Fruit fly (Drosophila melanogaster): ENCODE results near the gene EMC2A.
A peak's percentile ranks its signal among the peaks of the same experiment; 100 is the strongest.

EMC2A gene

DNA sequence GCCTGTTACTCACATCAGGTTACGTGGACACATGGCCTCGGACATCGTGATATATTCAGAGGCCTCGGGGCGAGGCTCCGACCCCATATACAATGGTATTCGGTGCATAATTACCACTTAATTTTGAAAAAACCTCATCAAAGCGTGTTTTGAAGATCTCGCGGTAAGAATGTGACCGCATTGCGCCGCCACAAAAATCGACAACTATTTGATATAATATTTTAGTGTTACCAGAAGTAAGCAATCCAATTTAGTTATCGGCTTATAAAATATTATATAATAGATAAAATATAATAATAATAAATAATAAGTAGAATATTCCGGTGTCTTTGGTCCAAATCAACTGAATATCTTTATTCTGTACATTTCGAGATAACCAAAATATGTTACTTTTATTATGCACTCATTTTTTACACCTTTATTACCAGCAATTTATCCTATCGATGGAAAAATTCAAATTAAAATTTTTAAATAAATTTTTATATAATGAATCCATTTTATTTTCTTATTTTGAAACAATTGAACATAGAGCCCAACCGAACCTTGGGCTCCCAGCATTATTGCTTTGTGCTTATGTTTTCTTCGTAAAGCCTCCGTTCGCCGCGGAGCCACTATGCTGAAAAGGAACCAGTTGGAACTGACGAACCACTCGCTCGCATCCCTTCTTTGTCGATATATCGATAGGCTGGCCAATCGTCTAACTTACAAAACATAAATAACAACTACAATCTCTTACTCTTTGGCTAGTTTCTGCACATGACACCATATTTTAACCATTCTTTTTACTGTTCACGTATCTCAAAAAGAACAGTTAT is 44.3 kb upstream of the EMC2A start, which contains the start of the genes CG18213 and Trm7-32 (continued):
- TF ChIP-seq ems (GFP tag; optimal IDR thresholded peaks at IDR 0.05) (peak; percentile 12), CG10431 (GFP tag; optimal IDR thresholded peaks at IDR 0.05) (no peak), Bteb2 (GFP tag; optimal IDR thresholded peaks at IDR 0.05) (no peak), CG12219 (GFP tag; optimal IDR thresholded peaks at IDR 0.05) (no peak), CG10274 (GFP tag; optimal IDR thresholded peaks at IDR 0.05) (no peak), CG6689 (GFP tag; IDR thresholded peaks at IDR 0.05) (no peak), CG1647 (GFP tag; optimal IDR thresholded peaks at IDR 0.05) (no peak), CG9609 (GFP tag; optimal IDR thresholded peaks at IDR 0.05) (no peak), CG10462 (GFP tag; optimal IDR thresholded peaks at IDR 0.05) (no peak), C15 (GFP tag; IDR thresholded peaks at IDR 0.05) (no peak), CG14441 (GFP tag; IDR thresholded peaks at IDR 0.05) (no peak), CG3407 (GFP tag; optimal IDR thresholded peaks at IDR 0.05) (no peak), Dp (GFP tag; optimal IDR thresholded peaks at IDR 0.05) (peak; percentile 71), zf30C (GFP tag; optimal IDR thresholded peaks at IDR 0.05) (no peak), CG12155 (GFP tag; optimal IDR thresholded peaks at IDR 0.05) (peak; percentile 23), nau (GFP tag; optimal IDR thresholded peaks at IDR 0.05) (no peak), ash1 (GFP tag; optimal IDR thresholded peaks at IDR 0.05) (no peak), CG10959 (GFP tag; IDR thresholded peaks at IDR 0.05) (no peak), luna (GFP tag; optimal IDR thresholded peaks at IDR 0.05) (peak; percentile 3), Poxn (GFP tag; IDR thresholded peaks at IDR 0.05) (no peak), gce (GFP tag; IDR thresholded peaks at IDR 0.05) (no peak), gsb (GFP tag; IDR thresholded peaks at IDR 0.05) (no peak)

dm6 chr3R:17035945-17036344 is 40.1 kb upstream of the EMC2A start, which contains the start of gene CG4009:
Gene CG4009 (minus strand): TSS chr3R:17036045.
- TF ChIP-seq CG1603 (tag; optimal IDR thresholded peaks at IDR 0.05) (no peak), Drgx (GFP tag; IDR thresholded peaks at IDR 0.05) (no peak)

DNA sequence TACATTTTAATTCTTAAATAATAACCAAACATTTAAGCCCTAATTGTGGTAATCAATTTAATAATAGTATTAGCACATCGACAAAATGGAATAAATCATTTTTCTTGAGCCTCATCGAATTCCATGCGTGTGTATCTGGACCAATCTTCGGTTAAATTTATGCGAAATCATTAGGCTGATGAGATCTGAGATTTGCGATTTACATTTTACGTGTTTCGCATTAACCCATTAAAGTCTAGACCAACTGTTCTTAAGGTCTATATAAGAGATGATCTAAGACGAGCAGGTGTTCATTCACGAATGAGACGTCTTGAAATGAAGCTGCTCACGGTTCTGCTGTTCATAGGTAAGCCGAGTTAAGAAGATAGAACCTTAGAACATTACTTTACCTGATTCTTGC is 35.6 kb upstream of the EMC2A start, which contains the start of gene CG31268:
TSS of gene CG31268 (plus strand) at position 301 of the 400 bp plus-strand sequence.
- no peak for TF ChIP-seq CG4730 (GFP tag; IDR thresholded peaks at IDR 0.05)
- no peak for TF ChIP-seq CG12769 (tag; optimal IDR thresholded peaks at IDR 0.05)
- no peak for TF ChIP-seq CG1832 (GFP tag; optimal IDR thresholded peaks at IDR 0.05)
- no peak for TF ChIP-seq CG16779 (GFP tag; IDR thresholded peaks at IDR 0.05)
- TF ChIP-seq Oli (tag; optimal IDR thresholded peaks at IDR 0.05): no peak
- TF ChIP-seq chinmo (GFP tag; IDR thresholded peaks at IDR 0.05; ENCODE audit: partially characterized antibody): no peak
- TF ChIP-seq lmd (GFP tag; IDR thresholded peaks at IDR 0.05): no peak
- no peak for TF ChIP-seq PHDP (tag; optimal IDR thresholded peaks at IDR 0.05)
- no peak for TF ChIP-seq cato (GFP tag; optimal IDR thresholded peaks at IDR 0.05; ENCODE audit: borderline replicate concordance)
- no peak for TF ChIP-seq Dp (GFP tag; optimal IDR thresholded peaks at IDR 0.05)
- no peak for TF ChIP-seq hkb (optimal IDR thresholded peaks at IDR 0.05)
- TF ChIP-seq hkb (GFP tag; IDR thresholded peaks at IDR 0.05): no peak
- no peak for TF ChIP-seq Hr51 (GFP tag; optimal IDR thresholded peaks at IDR 0.05)
- TF ChIP-seq CG14710 (tag; optimal IDR thresholded peaks at IDR 0.05): no peak
- no peak for TF ChIP-seq ken (GFP tag; IDR thresholded peaks at IDR 0.05)
- no peak for TF ChIP-seq twi (tag; optimal IDR thresholded peaks at IDR 0.05)
- no peak for TF ChIP-seq CG9817 (tag; optimal IDR thresholded peaks at IDR 0.05)
